Worm (Caenorhabditis elegans): ENCODE data around the gene C06A1.3.

C06A1.3 gene

DNA sequence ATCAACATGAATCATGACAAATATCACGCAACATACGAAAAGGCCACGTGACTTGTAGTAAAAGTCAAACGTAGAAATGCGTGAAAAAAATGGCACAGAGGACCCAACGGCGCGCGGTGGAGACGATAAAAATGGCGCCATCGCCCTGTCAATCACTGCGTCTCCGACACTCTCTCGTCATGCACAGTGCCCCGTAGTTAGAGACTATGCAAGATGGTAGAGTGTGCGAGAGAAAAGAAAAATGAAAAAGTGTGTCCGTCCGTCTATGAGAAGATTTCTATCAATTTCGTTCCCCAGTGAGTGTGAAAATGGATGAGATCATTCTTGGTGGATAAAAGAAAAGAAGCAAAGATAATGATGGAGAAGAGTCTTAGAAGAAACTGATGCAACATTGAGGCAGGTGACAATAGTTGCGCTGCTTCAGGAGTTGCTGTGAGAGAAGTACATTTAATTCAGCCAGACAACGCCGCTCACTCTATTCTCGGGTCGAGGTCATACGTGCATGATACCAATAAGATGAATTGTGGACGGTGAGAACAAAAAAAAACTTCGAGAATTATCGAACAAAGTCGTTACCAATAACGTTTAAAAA lies 16.5 kb upstream of the C06A1.3 start (continued):
- peak; percentile 57 for TF ChIP-seq duxl-1 (tag; optimal IDR thresholded peaks at IDR 0.05; ENCODE audit: poor library complexity)
- no peak for TF ChIP-seq F49E8.2 (tag; optimal IDR thresholded peaks at IDR 0.05; ENCODE audit: borderline replicate concordance)
- 0 out of 2 replicates have a peak, but pooled peaks have one; percentile 8 for TF ChIP-seq mxl-2 (GFP tag; conservative IDR thresholded peaks at IDR 0.05)
- TF ChIP-seq ama-1 (optimal IDR thresholded peaks at IDR 0.05) = peak; percentile 57
- no peak for TF ChIP-seq nhr-6 (tag; optimal IDR thresholded peaks at IDR 0.05)
- no peak for TF ChIP-seq ZK546.5 (tag; optimal IDR thresholded peaks at IDR 0.05)
- TF ChIP-seq spr-1 (tag; optimal IDR thresholded peaks at IDR 0.05) = peak; percentile 35
- TF ChIP-seq ZK337.2 (GFP tag; IDR thresholded peaks at IDR 0.05) = no peak
- TF ChIP-seq nhr-102 (tag; optimal IDR thresholded peaks at IDR 0.05) = peak; percentile 40
- TF ChIP-seq aly-2 (tag; optimal IDR thresholded peaks at IDR 0.05) = no peak
- TF ChIP-seq jun-1 (tag; optimal IDR thresholded peaks at IDR 0.05) = no peak
- TF ChIP-seq arid-1 (GFP tag; conservative IDR thresholded peaks at IDR 0.05) = no peak; the same call in 1 of the 2 replicates
- no peak for TF ChIP-seq ceh-32 (tag; optimal IDR thresholded peaks at IDR 0.05; ENCODE audit: poor library complexity)
- peak; percentile 25 for TF ChIP-seq mxl-3 (GFP tag; optimal IDR thresholded peaks at IDR 0.05)
- TF ChIP-seq dmd-9 (GFP tag; IDR thresholded peaks at IDR 0.05) = no peak
- no peak for TF ChIP-seq ceh-62 (tag; optimal IDR thresholded peaks at IDR 0.05)
- peak; percentile 12 to 20 for TF ChIP-seq lsy-2 (tag; optimal IDR thresholded peaks at IDR 0.05)
- TF ChIP-seq nhr-77 (tag; optimal IDR thresholded peaks at IDR 0.05) = peak; percentile 49
- peak; percentile 43 to 47 for TF ChIP-seq mdl-1 (tag; optimal IDR thresholded peaks at IDR 0.05)
- 0 out of 2 replicates have a peak, but pooled peaks have one; percentile 23 for TF ChIP-seq vab-7 (GFP tag; IDR thresholded peaks at IDR 0.05)
- peak; percentile 5 for TF ChIP-seq pqm-1 (tag; optimal IDR thresholded peaks at IDR 0.05)
- no peak for TF ChIP-seq ztf-11 (tag; optimal IDR thresholded peaks at IDR 0.05)
- TF ChIP-seq zip-11 (GFP tag; IDR thresholded peaks at IDR 0.05) = no peak
- peak; percentile 79 for TF ChIP-seq nhr-10 (tag; optimal IDR thresholded peaks at IDR 0.05)
- peak; percentile 57; the same call in 1 of the 2 replicates for TF ChIP-seq hmg-1.1 (GFP tag; IDR thresholded peaks at IDR 0.05)
- TF ChIP-seq dmd-6 (GFP tag; IDR thresholded peaks at IDR 0.05) = peak; percentile 85
- peak; percentile 82 for TF ChIP-seq nhr-11 (tag; optimal IDR thresholded peaks at IDR 0.05)
- no peak for TF ChIP-seq lin-15B (tag; optimal IDR thresholded peaks at IDR 0.05)
- no peak for TF ChIP-seq F37D6.2 (tag; optimal IDR thresholded peaks at IDR 0.05)
- TF ChIP-seq pha-4 (GFP tag; IDR thresholded peaks at IDR 0.05) = no peak
- TF ChIP-seq pha-4 (tag; optimal IDR thresholded peaks at IDR 0.05) = no peak
- 0 out of 2 replicates have a peak, but pooled peaks have one; percentile 12 for TF ChIP-seq madf-9 (GFP tag; conservative IDR thresholded peaks at IDR 0.05)
- TF ChIP-seq saeg-2 (GFP tag; IDR thresholded peaks at IDR 0.05) = peak; percentile 70
- no peak for TF ChIP-seq dmd-8 (GFP tag; IDR thresholded peaks at IDR 0.05)
- 0 out of 2 replicates have a peak, but pooled peaks have one; percentile 9 for TF ChIP-seq daf-19 (GFP tag; conservative IDR thresholded peaks at IDR 0.05)
- TF ChIP-seq F26F4.8 (GFP tag; conservative IDR thresholded peaks at IDR 0.05) = no peak
- TF ChIP-seq skn-1 (tag; optimal IDR thresholded peaks at IDR 0.05) = no peak
- TF ChIP-seq nhr-111 (GFP tag; optimal IDR thresholded peaks at IDR 0.05) = peak; percentile 15
- peak in 1 of 2 experiments; percentile 95 for TF ChIP-seq unc-62 (GFP tag; optimal IDR thresholded peaks at IDR 0.05 in 1 of 2)
- no peak for TF ChIP-seq unc-62 (tag; optimal IDR thresholded peaks at IDR 0.05)
- TF ChIP-seq egl-43 (GFP tag; IDR thresholded peaks at IDR 0.05) = peak; percentile 3; the same call in 1 of the 2 replicates
- no peak for TF ChIP-seq fkh-10 (GFP tag; optimal IDR thresholded peaks at IDR 0.05)
- no peak for TF ChIP-seq zag-1 (tag; optimal IDR thresholded peaks at IDR 0.05)
- TF ChIP-seq R02D3.7 (tag; optimal IDR thresholded peaks at IDR 0.05) = no peak
- TF ChIP-seq lin-1 (GFP tag; IDR thresholded peaks at IDR 0.05) = peak; percentile 7; the same call in 1 of the 2 replicates
- TF ChIP-seq T20F7.1 (GFP tag; optimal IDR thresholded peaks at IDR 0.05) = peak; percentile 6
- TF ChIP-seq lim-7 (GFP tag; IDR thresholded peaks at IDR 0.05) = no peak
- no peak for TF ChIP-seq F10B5.3 (tag; optimal IDR thresholded peaks at IDR 0.05)
- no peak for TF ChIP-seq Y75B8A.6 (GFP tag; IDR thresholded peaks at IDR 0.05)
- no peak for TF ChIP-seq ceh-82 (tag; optimal IDR thresholded peaks at IDR 0.05)
- no peak for TF ChIP-seq unc-130 (GFP tag; optimal IDR thresholded peaks at IDR 0.05)

Measured in whole organism, L4 larva.